Worm (Caenorhabditis elegans): ENCODE measurements around the gene srh-281.

- TF ChIP-seq nhr-237 (tag; optimal IDR thresholded peaks at IDR 0.05) = no peak
- no peak for TF ChIP-seq ces-1 (GFP tag; optimal IDR thresholded peaks at IDR 0.05)
Observed at ce11 chrV:16163719-16164118, 26.9 kb upstream of the srh-281 start, which contains the start of gene F10A3.12.
